Fruit fly (Drosophila melanogaster): Measurements from ENCODE around the gene Nulp1.

Nulp1 gene

dm6 chr3L:8077953-8078352, 32.2 kb upstream of the Nulp1 start:
- TF ChIP-seq CG17801 (GFP tag; optimal IDR thresholded peaks at IDR 0.05; ENCODE audit: partially characterized antibody), result no peak

- no peak for TF ChIP-seq CG17801 (GFP tag; optimal IDR thresholded peaks at IDR 0.05; ENCODE audit: partially characterized antibody)
Measured at dm6 chr3L:8079598-8079997, 30.6 kb upstream of the Nulp1 start.

dm6 chr3L:8080790-8081189, 29.4 kb upstream of the Nulp1 start:
- no peak for TF ChIP-seq CG17801 (GFP tag; optimal IDR thresholded peaks at IDR 0.05; ENCODE audit: partially characterized antibody)

dm6 chr3L:8081822-8082221, 28.3 kb upstream of the Nulp1 start:
- peak; percentile 26 for TF ChIP-seq CG17801 (GFP tag; optimal IDR thresholded peaks at IDR 0.05; ENCODE audit: partially characterized antibody)

- TF ChIP-seq CG17801 (GFP tag; optimal IDR thresholded peaks at IDR 0.05; ENCODE audit: partially characterized antibody), result no peak
Measured at dm6 chr3L:8086218-8086617, 23.9 kb upstream of the Nulp1 start.

- peak; percentile 67 for TF ChIP-seq CG17801 (GFP tag; optimal IDR thresholded peaks at IDR 0.05; ENCODE audit: partially characterized antibody)
Measured at dm6 chr3L:8091650-8092068, 18.5 kb upstream of the Nulp1 start, which contains the start of gene CG7565. Gene CG7565 (minus strand): TSS chr3L:8091786.

- TF ChIP-seq CG17801 (GFP tag; optimal IDR thresholded peaks at IDR 0.05; ENCODE audit: partially characterized antibody), result no peak
Measured at dm6 chr3L:8093553-8093952, 16.6 kb upstream of the Nulp1 start.

dm6 chr3L:8094652-8095129, 15.5 kb upstream of the Nulp1 start:
- TF ChIP-seq CG17801 (GFP tag; optimal IDR thresholded peaks at IDR 0.05; ENCODE audit: partially characterized antibody), result no peak

- TF ChIP-seq CG17801 (GFP tag; optimal IDR thresholded peaks at IDR 0.05; ENCODE audit: partially characterized antibody), result peak; percentile 91
Measured at dm6 chr3L:8096106-8096558, 14.0 kb upstream of the Nulp1 start.

dm6 chr3L:8097101-8097500, 13.1 kb upstream of the Nulp1 start:
- no peak for TF ChIP-seq CG17801 (GFP tag; optimal IDR thresholded peaks at IDR 0.05; ENCODE audit: partially characterized antibody)

- no peak for TF ChIP-seq CG17801 (GFP tag; optimal IDR thresholded peaks at IDR 0.05; ENCODE audit: partially characterized antibody)
Measured at dm6 chr3L:8108201-8108600, 2.0 kb upstream of the Nulp1 start.

dm6 chr3L:8108886-8109285, 1.3 kb upstream of the Nulp1 start, which contains the start of gene fan:
Gene fan (plus strand): TSS chr3L:8109132.
- no peak for TF ChIP-seq CG17801 (GFP tag; optimal IDR thresholded peaks at IDR 0.05; ENCODE audit: partially characterized antibody)

dm6 chr3L:8115864-8116528, 5.8 kb downstream of the Nulp1 start, which contains the start of the genes Arp3 and msk:
Gene Arp3 (minus strand): TSS chr3L:8115902.
Gene msk (plus strand): TSS chr3L:8116179.
- TF ChIP-seq CG17801 (GFP tag; optimal IDR thresholded peaks at IDR 0.05; ENCODE audit: partially characterized antibody), result peak; percentile 81

- no peak for TF ChIP-seq CG17801 (GFP tag; optimal IDR thresholded peaks at IDR 0.05; ENCODE audit: partially characterized antibody)
Measured at dm6 chr3L:8116809-8117208, 6.6 kb downstream of the Nulp1 start.

- peak; percentile 34 for TF ChIP-seq CG17801 (GFP tag; optimal IDR thresholded peaks at IDR 0.05; ENCODE audit: partially characterized antibody)
Measured at dm6 chr3L:8121590-8121989, 11.4 kb downstream of the Nulp1 start, which contains the start of gene ldbr. Gene ldbr (plus strand): TSS chr3L:8121827.
